Worm (Caenorhabditis elegans) whole organism, L4 larva: ENCODE data around the gene zig-3.

ENCODE experiments used
- F10B5.3 ChIP-seq: sonication (generic microtip); optimal IDR thresholded peaks from 2 replicates; lab custom pipeline; 2016; ENCODE audit warnings: mild to moderate bottlenecking, missing genetic modification characterization, missing compliant biosample characterization
- F26F4.8 ChIP-seq: fragments of 200-800 bp; sonication (Bioruptor generic); conservative IDR thresholded peaks from 2 replicates; pipeline ENCODE4 v1.3.6; 2022; ENCODE audit warnings: missing genetic modification characterization, missing compliant biosample characterization
- F37D6.2 ChIP-seq: sonication (generic microtip); optimal IDR thresholded peaks from 2 replicates; lab custom pipeline; 2016; ENCODE audit warnings: mild to moderate bottlenecking, missing genetic modification characterization, missing compliant biosample characterization
- F44E2.7 ChIP-seq: fragments of 200-800 bp; sonication (Bioruptor generic); IDR thresholded peaks from 2 replicates; pipeline ENCODE4 v2.1.2; 2022; ENCODE audit warnings: missing genetic modification characterization, missing compliant biosample characterization
- F49E8.2 ChIP-seq: sonication (generic microtip); optimal IDR thresholded peaks from 2 replicates; lab custom pipeline; 2016; ENCODE audit warnings: missing compliant biosample characterization, mild to moderate bottlenecking, missing genetic modification characterization, borderline replicate concordance
- T20F7.1 ChIP-seq: fragments of 200-800 bp; sonication (Bioruptor generic); optimal IDR thresholded peaks from 2 replicates; lab custom pipeline; 2018; ENCODE audit warnings: mild to moderate bottlenecking, missing genetic modification characterization, missing compliant biosample characterization
- T26A8.4 ChIP-seq: fragments of 200-800 bp; sonication (Bioruptor generic); IDR thresholded peaks from 2 replicates; pipeline ENCODE4 v1.3.6; 2022; ENCODE audit warnings: missing genetic modification characterization, missing compliant biosample characterization
- Y48G9A.11 ChIP-seq: fragments of 200-800 bp; sonication (Bioruptor generic); IDR thresholded peaks from 2 replicates; pipeline ENCODE4 v1.3.6; 2022; ENCODE audit warnings: missing genetic modification reagents, missing genetic modification characterization, missing compliant biosample characterization
- Y75B8A.6 ChIP-seq: fragments of 200-800 bp; sonication (Bioruptor generic); IDR thresholded peaks from 2 replicates; pipeline ENCODE4 v1.3.6; 2022; ENCODE audit warnings: missing genetic modification reagents, missing genetic modification characterization, missing compliant biosample characterization
- ZK337.2 ChIP-seq: fragments of 200-800 bp; sonication (Bioruptor generic); IDR thresholded peaks from 2 replicates; pipeline ENCODE4 v1.3.6; 2022; ENCODE audit warnings: missing genetic modification reagents, missing genetic modification characterization, missing compliant biosample characterization
- aha-1 ChIP-seq: fragments of 150-350 bp; peaks from one replicate; lab custom pipeline; 2014; ENCODE audit warnings: missing biosample characterization, missing genetic modification characterization
- aly-2 ChIP-seq: sonication (generic microtip); optimal IDR thresholded peaks from 2 replicates; lab custom pipeline; 2018; ENCODE audit warnings: missing biosample characterization, missing genetic modification characterization
- ama-1 ChIP-seq: fragments of 150-350 bp; optimal IDR thresholded peaks from 2 replicates; lab custom pipeline; 2014; ENCODE audit warnings: inconsistent platforms, mixed read lengths
- arid-1 ChIP-seq: fragments of 200-800 bp; sonication (Bioruptor generic); conservative IDR thresholded peaks from 2 replicates; pipeline ENCODE4 v1.3.6; 2022; ENCODE audit warnings: missing genetic modification reagents, missing genetic modification characterization, missing compliant biosample characterization
- ceh-28 ChIP-seq: fragments of 150-350 bp; optimal IDR thresholded peaks from 2 replicates; lab custom pipeline; 2014; ENCODE audit warnings: missing biosample characterization, missing genetic modification reagents, missing genetic modification characterization
- ceh-32 ChIP-seq: sonication (generic microtip); optimal IDR thresholded peaks from 2 replicates; lab custom pipeline; 2016; ENCODE audit warnings: mild to moderate bottlenecking, missing genetic modification characterization, missing compliant biosample characterization; ENCODE audit not compliant: poor library complexity
- ceh-44 ChIP-seq: fragments of 200-800 bp; sonication (Bioruptor generic); IDR thresholded peaks from 2 replicates; pipeline ENCODE4 v1.3.6; 2022; ENCODE audit warnings: missing genetic modification reagents, missing genetic modification characterization, missing compliant biosample characterization
- ceh-62 ChIP-seq: sonication (generic microtip); optimal IDR thresholded peaks from 2 replicates; lab custom pipeline; 2017; ENCODE audit warnings: missing biosample characterization, missing genetic modification characterization
- ceh-82 ChIP-seq: sonication (generic microtip); optimal IDR thresholded peaks from 2 replicates; lab custom pipeline; 2017; ENCODE audit warnings: missing biosample characterization, missing genetic modification characterization
- ces-1 ChIP-seq: fragments of 150-350 bp; sonication (generic microtip); optimal IDR thresholded peaks from 4 replicates; lab custom pipeline; 2014; ENCODE audit warnings: missing biosample characterization, missing genetic modification reagents, missing genetic modification characterization
- cey-2 ChIP-seq: sonication (generic microtip); optimal IDR thresholded peaks from 3 replicates; lab custom pipeline; 2017; ENCODE audit warnings: missing genetic modification characterization, mild to moderate bottlenecking, missing compliant biosample characterization, antibody characterized with exemption, borderline replicate concordance; ENCODE audit not compliant: insufficient read depth
- daf-12 ChIP-seq: fragments of 150-350 bp; optimal IDR thresholded peaks from 2 replicates; lab custom pipeline; 2014; ENCODE audit warnings: missing biosample characterization, missing genetic modification reagents, missing genetic modification characterization
- daf-16 ChIP-seq, 3 experiments: sonication (generic microtip); optimal IDR thresholded peaks; 2 replicates each; lab custom pipeline; 2016 to 2017; ENCODE audit warnings: missing genetic modification characterization in 3 of 3, missing genetic modification reagents in 3 of 3, mild to moderate bottlenecking in 2 of 3, missing compliant biosample characterization in 2 of 3, missing biosample characterization in 1 of 3, moderate library complexity in 1 of 3
- dmd-6 ChIP-seq: fragments of 200-800 bp; sonication (Bioruptor generic); IDR thresholded peaks from 2 replicates; pipeline ENCODE4 v1.3.6; 2022; ENCODE audit warnings: missing genetic modification reagents, missing genetic modification characterization, missing compliant biosample characterization
- dmd-8 ChIP-seq: fragments of 200-800 bp; sonication (Bioruptor generic); IDR thresholded peaks from 2 replicates; pipeline ENCODE4 v1.3.6; 2022; ENCODE audit warnings: missing genetic modification characterization, missing compliant biosample characterization
- fkh-10 ChIP-seq: fragments of 150-350 bp; optimal IDR thresholded peaks from 2 replicates; lab custom pipeline; 2014; ENCODE audit warnings: missing biosample characterization, missing genetic modification reagents, missing genetic modification characterization
- hlh-11 ChIP-seq: fragments of 200-800 bp; sonication (Bioruptor generic); optimal IDR thresholded peaks from 2 replicates; lab custom pipeline; 2018; ENCODE audit warnings: mild to moderate bottlenecking, missing genetic modification characterization, missing compliant biosample characterization
- hlh-30 ChIP-seq: sonication (generic microtip); optimal IDR thresholded peaks from 2 replicates; lab custom pipeline; 2017; ENCODE audit warnings: antibody characterized with exemption, mild to moderate bottlenecking, missing genetic modification characterization, missing compliant biosample characterization; ENCODE audit not compliant: insufficient read depth
- hmg-1.1 ChIP-seq: fragments of 200-800 bp; sonication (Bioruptor generic); IDR thresholded peaks from 2 replicates; pipeline ENCODE4 v1.3.6; 2022; ENCODE audit warnings: missing genetic modification reagents, missing genetic modification characterization, missing compliant biosample characterization
- lin-1 ChIP-seq: fragments of 200-800 bp; sonication (Bioruptor generic); IDR thresholded peaks from 2 replicates; pipeline ENCODE4 v1.3.6; 2022; ENCODE audit warnings: missing genetic modification reagents, missing genetic modification characterization, missing compliant biosample characterization
- lsy-2 ChIP-seq, 2 experiments: fragments of 150-350 bp in 1 of 2; sonication (generic microtip) in 1 of 2; optimal IDR thresholded peaks; 2 replicates each; lab custom pipeline; 2014 to 2017; ENCODE audit warnings: missing biosample characterization in 2 of 2, missing genetic modification characterization in 2 of 2
- madf-5 ChIP-seq, 2 experiments: fragments of 200-800 bp; sonication (Bioruptor generic); IDR thresholded peaks; 2 replicates each; pipeline ENCODE4 v1.3.6; 2022; ENCODE audit warnings: missing compliant biosample characterization in 2 of 2, missing genetic modification characterization in 2 of 2
- mes-2 ChIP-seq: sonication (generic microtip); optimal IDR thresholded peaks from 2 replicates; lab custom pipeline; 2016; ENCODE audit warnings: missing genotype, mild to moderate bottlenecking, missing genetic modification characterization, missing compliant biosample characterization; ENCODE audit not compliant: poor library complexity, severe bottlenecking
- mxl-2 ChIP-seq: fragments of 200-800 bp; sonication (Bioruptor generic); conservative IDR thresholded peaks from 2 replicates; pipeline ENCODE4 v1.3.6; 2022; ENCODE audit warnings: missing genetic modification reagents, missing genetic modification characterization, missing compliant biosample characterization
- nhr-11 ChIP-seq: fragments of 150-350 bp; optimal IDR thresholded peaks from 2 replicates; lab custom pipeline; 2014; ENCODE audit warnings: missing biosample characterization, missing genetic modification characterization
- nhr-111 ChIP-seq: fragments of 200-800 bp; sonication (Bioruptor generic); optimal IDR thresholded peaks from 2 replicates; lab custom pipeline; 2018; ENCODE audit warnings: mild to moderate bottlenecking, missing genetic modification characterization, missing compliant biosample characterization
- nhr-6 ChIP-seq: fragments of 150-350 bp; optimal IDR thresholded peaks from 2 replicates; lab custom pipeline; 2014; ENCODE audit warnings: missing biosample characterization, missing genetic modification characterization
- php-3 ChIP-seq: fragments of 200-800 bp; sonication (Bioruptor generic); IDR thresholded peaks from 2 replicates; pipeline ENCODE4 v1.3.6; 2022; ENCODE audit warnings: missing genetic modification reagents, missing genetic modification characterization, missing compliant biosample characterization
- set-16 ChIP-seq: fragments of 200-800 bp; sonication (Bioruptor generic); IDR thresholded peaks from 2 replicates; pipeline ENCODE4 v1.3.6; 2022; ENCODE audit warnings: missing genetic modification reagents, missing genetic modification characterization, missing compliant biosample characterization
- skn-1 ChIP-seq: fragments of 150-350 bp; optimal IDR thresholded peaks from 2 replicates; lab custom pipeline; 2014; ENCODE audit warnings: missing biosample characterization, missing genetic modification characterization
- snpc-1.2 ChIP-seq: fragments of 200-800 bp; sonication (Bioruptor generic); IDR thresholded peaks from 2 replicates; pipeline ENCODE4 v1.3.6; 2022; ENCODE audit warnings: missing genetic modification reagents, missing genetic modification characterization, missing compliant biosample characterization
- snpc-4 ChIP-seq: fragments of 150-350 bp; optimal IDR thresholded peaks from 2 replicates; lab custom pipeline; 2014; ENCODE audit warnings: missing biosample characterization, missing genetic modification characterization
- unc-39 ChIP-seq: sonication (generic microtip); optimal IDR thresholded peaks from 2 replicates; lab custom pipeline; 2017; ENCODE audit warnings: missing biosample characterization, missing genetic modification characterization
- zag-1 ChIP-seq: fragments of 150-350 bp; optimal IDR thresholded peaks from 2 replicates; lab custom pipeline; 2014; ENCODE audit warnings: missing biosample characterization, missing genetic modification characterization
- zfp-2 ChIP-seq: sonication (generic microtip); optimal IDR thresholded peaks from 2 replicates; lab custom pipeline; 2016; ENCODE audit warnings: mild to moderate bottlenecking, missing genetic modification characterization, missing compliant biosample characterization
- zip-11 ChIP-seq: fragments of 200-800 bp; sonication (Bioruptor generic); IDR thresholded peaks from 2 replicates; pipeline ENCODE4 v1.3.6; 2022; ENCODE audit warnings: missing genetic modification characterization, missing compliant biosample characterization
- zip-2 ChIP-seq: fragments of 150-350 bp; optimal IDR thresholded peaks from 2 replicates; lab custom pipeline; 2014; ENCODE audit warnings: missing biosample characterization, missing genetic modification characterization
- ztf-11 ChIP-seq: fragments of 150-350 bp; optimal IDR thresholded peaks from 2 replicates; lab custom pipeline; 2014; ENCODE audit warnings: missing biosample characterization, missing genetic modification characterization

zig-3 gene

ce11 chrX:7898131-7898530 lies 32.4 kb upstream of the zig-3 start (continued):
- TF ChIP-seq daf-16 (GFP tag; optimal IDR thresholded peaks at IDR 0.05; lab: Kevin White, UChicago): peak in 1 of 2 experiments; percentile 47
- TF ChIP-seq daf-16 (tag; optimal IDR thresholded peaks at IDR 0.05; lab: Kevin White, UChicago): peak; percentile 59
- no peak for TF ChIP-seq aly-2 (tag; lab: Kevin White, UChicago)
- TF ChIP-seq madf-5 (GFP tag; IDR thresholded peaks at IDR 0.05; lab: Robert Waterston, UW): peak; percentile 65 to 69; a peak in 1 of 4 replicates
- no peak for TF ChIP-seq dmd-6 (GFP tag; lab: Robert Waterston, UW)
- 0 out of 2 replicates have a peak, but pooled peaks have one; percentile 50 for TF ChIP-seq F26F4.8 (GFP tag; lab: Robert Waterston, UW)
- no peak for TF ChIP-seq zag-1
- TF ChIP-seq ceh-44 (GFP tag; lab: Robert Waterston, UW): no peak
- no peak for TF ChIP-seq cey-2
- no peak for TF ChIP-seq hmg-1.1 (GFP tag; lab: Robert Waterston, UW)
- no peak for TF ChIP-seq ZK337.2 (GFP tag; lab: Robert Waterston, UW)

ce11 chrX:7900180-7900579 lies 30.4 kb upstream of the zig-3 start:
- TF ChIP-seq dmd-8: no peak
- TF ChIP-seq zfp-2 (tag; lab: Kevin White, UChicago): no peak
- TF ChIP-seq Y75B8A.6 (GFP tag; lab: Robert Waterston, UW): no peak
- TF ChIP-seq, all 104 proteins: peak for 0

ce11 chrX:7901840-7902239 lies 28.7 kb upstream of the zig-3 start:
- TF ChIP-seq ces-1 (GFP tag; lab: Kevin White, UChicago): no peak
- TF ChIP-seq Y75B8A.6 (GFP tag; lab: Robert Waterston, UW): no peak
- TF ChIP-seq madf-5 (GFP tag; IDR thresholded peaks at IDR 0.05; lab: Robert Waterston, UW): no peak
- no peak for TF ChIP-seq ama-1
- TF ChIP-seq snpc-1.2 (GFP tag; lab: Robert Waterston, UW): no peak
- no peak for TF ChIP-seq aha-1
- no peak for TF ChIP-seq zip-11 (GFP tag; lab: Robert Waterston, UW)
- no peak for TF ChIP-seq ZK337.2 (GFP tag; lab: Robert Waterston, UW)
- TF ChIP-seq F49E8.2 (tag; lab: Kevin White, UChicago): no peak
- peak; percentile 46 for TF ChIP-seq hlh-11 (tag; lab: Kevin White, UChicago)
- no peak for TF ChIP-seq ceh-28 (tag; lab: Kevin White, UChicago)
- TF ChIP-seq mes-2 (tag; lab: Kevin White, UChicago): no peak
- no peak for TF ChIP-seq T26A8.4 (GFP tag; lab: Robert Waterston, UW)
- TF ChIP-seq arid-1 (GFP tag; lab: Robert Waterston, UW): no peak
- TF ChIP-seq php-3: 0 out of 2 replicates have a peak, but pooled peaks have one; percentile 12
- TF ChIP-seq daf-16 (GFP tag; optimal IDR thresholded peaks at IDR 0.05; lab: Kevin White, UChicago): no peak
- peak; percentile 45 for TF ChIP-seq daf-16 (tag; optimal IDR thresholded peaks at IDR 0.05; lab: Kevin White, UChicago)
- TF ChIP-seq fkh-10: no peak
- no peak for TF ChIP-seq ceh-62 (tag; lab: Kevin White, UChicago)
- TF ChIP-seq Y48G9A.11 (GFP tag; lab: Robert Waterston, UW): no peak
- TF ChIP-seq ztf-11 (tag; lab: Kevin White, UChicago): no peak
- no peak for TF ChIP-seq F44E2.7
- TF ChIP-seq nhr-111 (GFP tag; lab: Kevin White, UChicago): no peak
- no peak for TF ChIP-seq lsy-2 (tag; optimal IDR thresholded peaks at IDR 0.05; lab: Kevin White, UChicago)
- TF ChIP-seq T20F7.1 (GFP tag; lab: Kevin White, UChicago): no peak
- TF ChIP-seq hlh-30: peak; percentile 34
- TF ChIP-seq nhr-11: no peak
- TF ChIP-seq daf-12: no peak
- TF ChIP-seq skn-1: no peak
- TF ChIP-seq snpc-4 (tag; lab: Kevin White, UChicago): no peak
- TF ChIP-seq F10B5.3 (tag; lab: Kevin White, UChicago): no peak
- TF ChIP-seq ceh-32: no peak
- no peak for TF ChIP-seq F37D6.2
- no peak for TF ChIP-seq unc-39 (tag; lab: Kevin White, UChicago)
- no peak for TF ChIP-seq ceh-82 (tag; lab: Kevin White, UChicago)
- TF ChIP-seq nhr-6 (tag; lab: Kevin White, UChicago): no peak
- no peak for TF ChIP-seq mxl-2 (GFP tag; lab: Robert Waterston, UW)
- TF ChIP-seq set-16 (GFP tag; lab: Robert Waterston, UW): no peak
- TF ChIP-seq lin-1 (GFP tag; lab: Robert Waterston, UW): no peak
- TF ChIP-seq zip-2 (tag; lab: Kevin White, UChicago): no peak
